Worm (Caenorhabditis elegans) whole organism, L1 larva: ENCODE data around the gene nlp-36.

Experiments used
- ama-1 ChIP-seq: fragments of 150-350 bp; optimal IDR thresholded peaks from 2 replicates; lab custom pipeline; 2014
- dpl-1 ChIP-seq, 3 experiments: fragments of 150-350 bp in 2 of 3; sonication (generic microtip) in 1 of 3; optimal IDR thresholded peaks; 2 replicates each; lab custom pipeline; 2014 to 2017; ENCODE audit warnings: missing biosample characterization in 3 of 3, missing genetic modification characterization in 3 of 3, missing genetic modification reagents in 3 of 3
- grh-1 ChIP-seq: fragments of 200-800 bp; sonication (Bioruptor generic); IDR thresholded peaks from 2 replicates; pipeline ENCODE4 v1.3.6; 2022; ENCODE audit warnings: missing genetic modification reagents, missing genetic modification characterization, missing compliant biosample characterization
- lin-13 ChIP-seq: fragments of 150-350 bp; optimal IDR thresholded peaks from 2 replicates; lab custom pipeline; 2014; ENCODE audit warnings: missing biosample characterization, missing genetic modification reagents, missing genetic modification characterization
- pqm-1 ChIP-seq: sonication (generic microtip); optimal IDR thresholded peaks from 3 replicates; lab custom pipeline; 2017; ENCODE audit warnings: missing biosample characterization, missing genetic modification characterization
- zip-4 ChIP-seq: fragments of 200-800 bp; sonication (Bioruptor generic); optimal IDR thresholded peaks from 2 replicates; lab custom pipeline; 2018; ENCODE audit warnings: mild to moderate bottlenecking, missing genetic modification characterization, moderate library complexity, missing compliant biosample characterization
- ztf-11 ChIP-seq, 2 experiments: sonication (generic microtip); optimal IDR thresholded peaks; 2 replicates each; lab custom pipeline; 2016 to 2017; ENCODE audit warnings: missing genetic modification characterization in 2 of 2, missing biosample characterization in 1 of 2, missing compliant biosample characterization in 1 of 2

DNA sequence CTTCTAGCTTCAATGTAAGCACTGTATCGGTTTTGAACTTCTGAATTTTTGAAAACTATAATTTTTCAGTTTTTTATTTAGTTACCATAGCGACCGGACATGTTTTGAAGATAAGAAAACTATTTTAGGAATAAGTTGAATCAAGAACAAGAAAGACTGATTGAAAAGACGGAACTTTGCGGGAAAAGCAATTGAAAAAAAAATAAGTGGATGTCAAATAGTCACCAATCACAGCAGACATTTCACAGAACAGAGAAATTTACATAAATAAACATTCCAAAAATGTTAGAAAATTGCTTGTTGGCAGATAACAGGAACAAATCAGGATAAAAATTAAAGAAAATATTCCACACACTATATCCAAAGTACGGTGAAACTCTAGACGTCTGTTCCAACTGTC lies 38.7 kb upstream of the nlp-36 start, which contains the start of gene F54C8.6:
- no peak for TF ChIP-seq grh-1 (GFP tag; lab: Robert Waterston, UW)
- TF ChIP-seq ama-1 (lab: Kevin White, UChicago): no peak
- no peak for TF ChIP-seq zip-4
- no peak for TF ChIP-seq pqm-1
- no peak for TF ChIP-seq dpl-1 (GFP tag; optimal IDR thresholded peaks at IDR 0.05; lab: Kevin White, UChicago)
- TF ChIP-seq lin-13: no peak
- TF ChIP-seq ztf-11 (tag; optimal IDR thresholded peaks at IDR 0.05; lab: Kevin White, UChicago): no peak
